Fruit fly (Drosophila melanogaster): ENCODE measurements around the gene Hel25E.

Gene Hel25E

dm6 chr2L:5514946-5515345, 27.2 kb downstream of the Hel25E start:
- no peak for TF ChIP-seq rn (GFP tag; IDR thresholded peaks at IDR 0.05)
- no peak for TF ChIP-seq CG4496 (GFP tag; IDR thresholded peaks at IDR 0.05)
- TF ChIP-seq CG8159 (tag; optimal IDR thresholded peaks at IDR 0.05): no peak
- TF ChIP-seq EcR (GFP tag; optimal IDR thresholded peaks at IDR 0.05): no peak
- TF ChIP-seq Pif1B (GFP tag; optimal IDR thresholded peaks at IDR 0.05): no peak
- no peak for TF ChIP-seq Ets98B (GFP tag; IDR thresholded peaks at IDR 0.05)
- no peak for TF ChIP-seq CG12605 (GFP tag; IDR thresholded peaks at IDR 0.05)
- no peak for TF ChIP-seq fd96Ca (GFP tag; IDR thresholded peaks at IDR 0.05)
- TF ChIP-seq CG8301 (tag; optimal IDR thresholded peaks at IDR 0.05): no peak
- TF ChIP-seq Pif1A (GFP tag; optimal IDR thresholded peaks at IDR 0.05): no peak
- no peak for TF ChIP-seq CG13204 (GFP tag; optimal IDR thresholded peaks at IDR 0.05)
- no peak for TF ChIP-seq CG10348 (GFP tag; IDR thresholded peaks at IDR 0.05)
- no peak for TF ChIP-seq D1 (tag; optimal IDR thresholded peaks at IDR 0.05)
- TF ChIP-seq CG17806 (tag; optimal IDR thresholded peaks at IDR 0.05): no peak
- no peak for TF ChIP-seq gl (tag; optimal IDR thresholded peaks at IDR 0.05)

- TF ChIP-seq Snoo (tag; optimal IDR thresholded peaks at IDR 0.05) (peak; percentile 3), fd96Ca (GFP tag; IDR thresholded peaks at IDR 0.05) (peak; percentile 29; the same call in 1 of the 3 replicates), CG9948 (tag; optimal IDR thresholded peaks at IDR 0.05) (peak; percentile 8), CG34367 (tag; optimal IDR thresholded peaks at IDR 0.05) (peak; percentile 5), EcR (GFP tag; optimal IDR thresholded peaks at IDR 0.05) (no peak), Pif1A (GFP tag; optimal IDR thresholded peaks at IDR 0.05) (peak; percentile 54), CG8159 (tag; optimal IDR thresholded peaks at IDR 0.05) (peak; percentile 36), gl (tag; optimal IDR thresholded peaks at IDR 0.05) (no peak), CG17806 (tag; optimal IDR thresholded peaks at IDR 0.05) (peak; percentile 2)
Measured at dm6 chr2L:5507823-5508438, 34.2 kb downstream of the Hel25E start.

dm6 chr2L:5507082-5507481, 35.0 kb downstream of the Hel25E start:
- TF ChIP-seq CG14655 (GFP tag; optimal IDR thresholded peaks at IDR 0.05) (no peak), CG9948 (tag; optimal IDR thresholded peaks at IDR 0.05) (peak; percentile 10), CG15710 (tag; optimal IDR thresholded peaks at IDR 0.05) (peak; percentile 27), Pif1A (GFP tag; optimal IDR thresholded peaks at IDR 0.05) (no peak), CG17806 (tag; optimal IDR thresholded peaks at IDR 0.05) (peak; percentile 1), CG8159 (tag; optimal IDR thresholded peaks at IDR 0.05) (peak; percentile 56)

dm6 chr2L:5505130-5505529, 37.0 kb downstream of the Hel25E start:
- TF ChIP-seq Pif1A (GFP tag; optimal IDR thresholded peaks at IDR 0.05) (peak; percentile 12), rn (GFP tag; IDR thresholded peaks at IDR 0.05) (no peak), CG15710 (tag; optimal IDR thresholded peaks at IDR 0.05) (peak; percentile 36)

- no peak for TF ChIP-seq CG13204 (GFP tag; optimal IDR thresholded peaks at IDR 0.05)
- TF ChIP-seq CG4496 (GFP tag; IDR thresholded peaks at IDR 0.05): no peak
- TF ChIP-seq Pif1B (GFP tag; optimal IDR thresholded peaks at IDR 0.05): no peak
- no peak for TF ChIP-seq Pif1A (GFP tag; optimal IDR thresholded peaks at IDR 0.05)
- TF ChIP-seq CG8301 (tag; optimal IDR thresholded peaks at IDR 0.05): no peak
- TF ChIP-seq D1 (tag; optimal IDR thresholded peaks at IDR 0.05): no peak
- no peak for TF ChIP-seq CG12605 (GFP tag; IDR thresholded peaks at IDR 0.05)
- TF ChIP-seq CG8159 (tag; optimal IDR thresholded peaks at IDR 0.05): no peak
- TF ChIP-seq rn (GFP tag; IDR thresholded peaks at IDR 0.05): no peak
Measured at dm6 chr2L:5502868-5503267, 39.2 kb downstream of the Hel25E start.

DNA sequence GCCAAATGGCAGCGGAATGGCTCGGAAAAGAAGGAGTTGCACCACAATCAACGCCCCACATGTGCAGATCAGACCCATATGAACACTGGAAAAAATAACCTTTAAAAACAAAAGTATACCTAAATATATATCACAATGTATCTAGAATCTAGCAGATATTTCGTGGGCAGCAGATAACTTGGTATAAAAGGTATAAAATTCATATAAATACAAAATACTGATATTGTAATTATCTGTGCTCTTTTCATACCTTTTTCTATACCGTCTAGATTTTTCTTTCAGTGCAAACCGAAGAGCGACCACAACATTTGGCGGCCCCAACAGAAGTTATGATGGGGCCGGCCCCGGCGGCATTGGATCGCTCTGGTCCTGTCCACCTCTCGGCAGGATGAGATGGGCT, 40.8 kb downstream of the Hel25E start:
- peak; percentile 29 for TF ChIP-seq Pif1B (GFP tag; optimal IDR thresholded peaks at IDR 0.05)
- peak; percentile 56 for TF ChIP-seq CG8301 (tag; optimal IDR thresholded peaks at IDR 0.05)
- peak; percentile 75 for TF ChIP-seq CG9948 (tag; optimal IDR thresholded peaks at IDR 0.05)
- TF ChIP-seq CG8159 (tag; optimal IDR thresholded peaks at IDR 0.05): peak; percentile 76
- TF ChIP-seq CG10348 (GFP tag; IDR thresholded peaks at IDR 0.05): no peak
- peak; percentile 68 for TF ChIP-seq CG15710 (tag; optimal IDR thresholded peaks at IDR 0.05)
- peak; percentile 25; the same call in 1 of the 3 replicates for TF ChIP-seq CG4496 (GFP tag; IDR thresholded peaks at IDR 0.05)
- TF ChIP-seq CG32121 (GFP tag; IDR thresholded peaks at IDR 0.05): no peak
- peak; percentile 57 for TF ChIP-seq Pif1A (GFP tag; optimal IDR thresholded peaks at IDR 0.05)
- peak; percentile 44 for TF ChIP-seq CG13204 (GFP tag; optimal IDR thresholded peaks at IDR 0.05)
- peak; percentile 46 for TF ChIP-seq CG34367 (tag; optimal IDR thresholded peaks at IDR 0.05)
- peak; percentile 71 for TF ChIP-seq Snoo (tag; optimal IDR thresholded peaks at IDR 0.05)
- peak; percentile 69 for TF ChIP-seq CG17806 (tag; optimal IDR thresholded peaks at IDR 0.05)
- no peak for TF ChIP-seq gl (tag; optimal IDR thresholded peaks at IDR 0.05)
- no peak for TF ChIP-seq EcR (GFP tag; optimal IDR thresholded peaks at IDR 0.05)
- peak; percentile 60 for TF ChIP-seq CG14655 (GFP tag; optimal IDR thresholded peaks at IDR 0.05)

- TF ChIP-seq CG8159 (tag; optimal IDR thresholded peaks at IDR 0.05) (peak; percentile 4), Pif1A (GFP tag; optimal IDR thresholded peaks at IDR 0.05) (no peak), gl (tag; optimal IDR thresholded peaks at IDR 0.05) (no peak), CG15710 (tag; optimal IDR thresholded peaks at IDR 0.05) (no peak), CG8301 (tag; optimal IDR thresholded peaks at IDR 0.05) (peak; percentile 7)
Measured at dm6 chr2L:5499458-5499857, 42.7 kb downstream of the Hel25E start.
